Worm (Caenorhabditis elegans) whole organism, midembryonic: ENCODE data around the gene nlp-31.

Source experiments
- T22C8.4 ChIP-seq: fragments of 200-800 bp; sonication (Bioruptor generic); IDR thresholded peaks from 2 replicates; pipeline ENCODE4 v1.3.6; 2022; ENCODE audit warnings: missing genetic modification characterization, missing compliant biosample characterization
- cog-1 ChIP-seq: sonication (generic microtip); optimal IDR thresholded peaks from 2 replicates; lab custom pipeline; 2016; ENCODE audit warnings: missing genetic modification characterization, missing compliant biosample characterization
- flt-1 ChIP-seq: fragments of 200-800 bp; sonication (Bioruptor generic); IDR thresholded peaks from 2 replicates; pipeline ENCODE4 v1.3.6; 2022; ENCODE audit warnings: missing genetic modification characterization, missing compliant biosample characterization
- med-1 ChIP-seq: sonication (generic microtip); optimal IDR thresholded peaks from 2 replicates; lab custom pipeline; 2017; ENCODE audit warnings: missing genetic modification characterization, mild to moderate bottlenecking, missing compliant biosample characterization, antibody characterized with exemption, missing genetic modification reagents; ENCODE audit not compliant: insufficient read depth
- ref-1 ChIP-seq: fragments of 200-800 bp; sonication (Bioruptor generic); conservative IDR thresholded peaks from 2 replicates; pipeline ENCODE4 v1.3.6; 2022; ENCODE audit warnings: missing genetic modification reagents, missing genetic modification characterization, missing compliant biosample characterization

DNA sequence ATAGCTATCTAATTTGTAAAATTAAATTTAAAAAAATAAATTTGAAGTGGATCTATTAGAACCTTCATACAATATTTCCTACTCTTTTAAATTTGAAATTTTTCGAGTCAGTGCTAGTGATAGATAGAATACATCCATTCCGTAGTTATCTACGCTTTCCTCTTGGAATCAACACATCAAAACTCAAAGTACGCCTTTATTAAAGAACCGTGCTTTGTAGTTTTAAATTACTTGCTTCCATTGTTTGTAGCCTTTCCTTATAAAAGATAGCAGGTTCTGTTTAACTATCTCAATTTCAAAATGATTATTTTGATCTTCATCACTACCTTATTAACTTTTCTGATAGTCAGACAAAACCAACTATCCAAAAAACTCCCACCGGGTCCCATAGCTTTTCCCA, 34.8 kb upstream of the nlp-31 start, which contains the start of gene cyp-35B3:
- no peak for TF ChIP-seq flt-1
- TF ChIP-seq med-1 (GFP tag; lab: Kevin White, UChicago) = no peak
- TF ChIP-seq cog-1 (tag; lab: Kevin White, UChicago) = no peak
- TF ChIP-seq T22C8.4 = no peak
- TF ChIP-seq ref-1 (GFP tag; lab: Robert Waterston, UW) = no peak
